Fruit fly (Drosophila melanogaster) whole organism, prepupa: ENCODE measurements around the gene mRpL27.
A peak's percentile ranks its signal among the peaks of the same experiment; 100 is the strongest.

Experiments
- Blimp-1 ChIP-seq: fragments of 200-800 bp; sonication (Bioruptor generic); optimal IDR thresholded peaks from 3 replicates; lab custom pipeline; 2017; ENCODE audit warnings: missing biosample characterization, missing genetic modification characterization, mild to moderate bottlenecking, moderate library complexity, missing genetic modification reagents
- CG10669 ChIP-seq: fragments of 200-800 bp; sonication (Bioruptor generic); optimal IDR thresholded peaks from 3 replicates; lab custom pipeline; 2018; ENCODE audit warnings: missing biosample characterization, mild to moderate bottlenecking, missing genetic modification characterization, moderate library complexity
- CG11294 ChIP-seq: fragments of 200-800 bp; sonication (Bioruptor generic); IDR thresholded peaks from 2 replicates; pipeline ENCODE4 v1.3.6; 2022; ENCODE audit warnings: missing biosample characterization, missing genetic modification characterization
- CG11902 ChIP-seq: fragments of 200-800 bp; sonication (Bioruptor generic); optimal IDR thresholded peaks from 3 replicates; lab custom pipeline; 2016; ENCODE audit warnings: missing biosample characterization, missing genetic modification characterization
- CG15336 ChIP-seq: fragments of 200-800 bp; sonication (Bioruptor generic); IDR thresholded peaks from 2 replicates; pipeline ENCODE4 v1.3.6; 2022; ENCODE audit warnings: missing biosample characterization, missing genetic modification characterization
- CG31627 ChIP-seq: fragments of 200-800 bp; sonication (Bioruptor generic); optimal IDR thresholded peaks from 3 replicates; lab custom pipeline; 2016; ENCODE audit warnings: missing biosample characterization, missing genetic modification characterization
- CG32006 ChIP-seq: fragments of 200-800 bp; sonication (Bioruptor generic); optimal IDR thresholded peaks from 3 replicates; lab custom pipeline; 2017; ENCODE audit warnings: missing biosample characterization, mild to moderate bottlenecking, missing genetic modification characterization
- CG3919 ChIP-seq: fragments of 200-800 bp; sonication (Bioruptor generic); optimal IDR thresholded peaks from 3 replicates; lab custom pipeline; 2016; ENCODE audit warnings: missing biosample characterization, missing genetic modification characterization
- CG6163 ChIP-seq: fragments of 200-800 bp; sonication (Bioruptor generic); IDR thresholded peaks from 3 replicates; pipeline ENCODE4 v1.3.6; 2022; ENCODE audit warnings: missing biosample characterization, missing genetic modification characterization
- CG6792 ChIP-seq: fragments of 200-800 bp; sonication (Bioruptor generic); optimal IDR thresholded peaks from 3 replicates; lab custom pipeline; 2016; ENCODE audit warnings: missing biosample characterization, missing genetic modification characterization
- CG6808 ChIP-seq: fragments of 200-800 bp; sonication (Bioruptor generic); optimal IDR thresholded peaks from 3 replicates; lab custom pipeline; 2017; ENCODE audit warnings: missing biosample characterization, missing genetic modification characterization, mild to moderate bottlenecking, moderate library complexity, missing genetic modification reagents
- CG8119 ChIP-seq: fragments of 200-800 bp; sonication (Bioruptor generic); IDR thresholded peaks from 3 replicates; pipeline ENCODE4 v1.3.6; 2022; ENCODE audit warnings: missing biosample characterization, missing genetic modification characterization
- CG8319 ChIP-seq: fragments of 200-800 bp; sonication (Bioruptor generic); optimal IDR thresholded peaks from 3 replicates; lab custom pipeline; 2016; ENCODE audit warnings: missing biosample characterization, missing genetic modification characterization
- Eip75B ChIP-seq: fragments of 200-800 bp; sonication (Bioruptor generic); optimal IDR thresholded peaks from 3 replicates; lab custom pipeline; 2016; ENCODE audit warnings: missing biosample characterization, missing genetic modification characterization
- Eip78C ChIP-seq: fragments of 200-800 bp; sonication (Bioruptor generic); peaks from one replicate; lab custom pipeline; 2016; ENCODE audit warnings: missing biosample characterization, missing genetic modification characterization
- Eip93F ChIP-seq: fragments of 200-800 bp; sonication (Bioruptor generic); optimal IDR thresholded peaks from 2 replicates; lab custom pipeline; 2016; ENCODE audit warnings: missing biosample characterization, mild to moderate bottlenecking, missing genetic modification characterization
- Ets21C ChIP-seq: fragments of 200-800 bp; sonication (Bioruptor generic); optimal IDR thresholded peaks from 3 replicates; lab custom pipeline; 2016; ENCODE audit warnings: missing biosample characterization, missing genetic modification characterization
- Gug ChIP-seq: fragments of 200-800 bp; sonication (Bioruptor generic); IDR thresholded peaks from 2 replicates; pipeline ENCODE4 v1.3.6; 2022; ENCODE audit warnings: missing biosample characterization, missing genetic modification characterization
- Hr38 ChIP-seq: sonication (Bioruptor generic); optimal IDR thresholded peaks from 2 replicates; lab custom pipeline; 2016; ENCODE audit warnings: missing biosample characterization, missing genetic modification characterization
- Lpt ChIP-seq: fragments of 200-800 bp; sonication (Bioruptor generic); optimal IDR thresholded peaks from 3 replicates; lab custom pipeline; 2016; ENCODE audit warnings: missing biosample characterization, missing genetic modification characterization
- OdsH ChIP-seq: fragments of 200-800 bp; sonication (Bioruptor generic); optimal IDR thresholded peaks from 3 replicates; lab custom pipeline; 2016; ENCODE audit warnings: missing biosample characterization, missing genetic modification characterization
- Smox ChIP-seq: fragments of 200-800 bp; sonication (Bioruptor generic); optimal IDR thresholded peaks from 3 replicates; lab custom pipeline; 2016; ENCODE audit warnings: missing biosample characterization, missing genetic modification characterization
- Sox102F ChIP-seq: fragments of 200-800 bp; sonication (Bioruptor generic); optimal IDR thresholded peaks from 2 replicates; lab custom pipeline; 2016; ENCODE audit warnings: missing biosample characterization, mild to moderate bottlenecking, missing genetic modification characterization
- Sox14 ChIP-seq: fragments of 200-800 bp; sonication (Bioruptor generic); optimal IDR thresholded peaks from 3 replicates; lab custom pipeline; 2016; ENCODE audit warnings: missing biosample characterization, missing genetic modification characterization
- achi ChIP-seq: fragments of 200-800 bp; sonication (Bioruptor generic); optimal IDR thresholded peaks from 3 replicates; lab custom pipeline; 2016; ENCODE audit warnings: missing biosample characterization, missing genetic modification characterization
- dac ChIP-seq: fragments of 200-800 bp; sonication (Bioruptor generic); optimal IDR thresholded peaks from 2 replicates; lab custom pipeline; 2017; ENCODE audit warnings: missing biosample characterization, mild to moderate bottlenecking, missing genetic modification characterization
- eg ChIP-seq: fragments of 200-800 bp; sonication (Bioruptor generic); IDR thresholded peaks from 3 replicates; pipeline ENCODE4 v1.3.6; 2022; ENCODE audit warnings: missing biosample characterization, missing genetic modification characterization
- esn ChIP-seq: fragments of 200-800 bp; sonication (Bioruptor generic); optimal IDR thresholded peaks from 2 replicates; lab custom pipeline; 2016; ENCODE audit warnings: missing biosample characterization, mild to moderate bottlenecking, missing genetic modification characterization, moderate library complexity
- fd59A ChIP-seq: fragments of 200-800 bp; sonication (Bioruptor generic); optimal IDR thresholded peaks from 2 replicates; lab custom pipeline; 2017; ENCODE audit warnings: missing biosample characterization, mild to moderate bottlenecking, missing genetic modification characterization, missing genetic modification reagents
- fd85E ChIP-seq: fragments of 200-800 bp; sonication (Bioruptor generic); optimal IDR thresholded peaks from 3 replicates; lab custom pipeline; 2016; ENCODE audit warnings: missing biosample characterization, missing genetic modification characterization
- net ChIP-seq: fragments of 200-800 bp; sonication (Bioruptor generic); optimal IDR thresholded peaks from 3 replicates; lab custom pipeline; 2016; ENCODE audit warnings: missing biosample characterization, missing genetic modification characterization
- pdm3 ChIP-seq: fragments of 200-800 bp; sonication (Bioruptor generic); optimal IDR thresholded peaks from 3 replicates; lab custom pipeline; 2016; ENCODE audit warnings: missing biosample characterization, missing genetic modification characterization
- salr ChIP-seq, 2 experiments: fragments of 200-800 bp; sonication (Bioruptor generic); optimal IDR thresholded peaks; 3 replicates each; lab custom pipeline; 2016 to 2018; ENCODE audit warnings: missing biosample characterization in 2 of 2, missing genetic modification characterization in 2 of 2, mild to moderate bottlenecking in 1 of 2
- spab ChIP-seq: fragments of 200-800 bp; sonication (Bioruptor generic); optimal IDR thresholded peaks from 2 replicates; lab custom pipeline; 2017; ENCODE audit warnings: missing biosample characterization, mild to moderate bottlenecking, missing genetic modification characterization, missing genetic modification reagents
- svp ChIP-seq: fragments of 200-800 bp; sonication (Bioruptor generic); peaks from one replicate; lab custom pipeline; 2016; ENCODE audit warnings: missing biosample characterization, missing genetic modification characterization
- topi ChIP-seq: fragments of 200-800 bp; sonication (Bioruptor generic); optimal IDR thresholded peaks from 3 replicates; lab custom pipeline; 2016; ENCODE audit warnings: missing biosample characterization, missing genetic modification characterization
- vri ChIP-seq: fragments of 200-800 bp; sonication (Bioruptor generic); optimal IDR thresholded peaks from 3 replicates; lab custom pipeline; 2016; ENCODE audit warnings: missing biosample characterization, mild to moderate bottlenecking, missing genetic modification characterization

mRpL27 gene

DNA sequence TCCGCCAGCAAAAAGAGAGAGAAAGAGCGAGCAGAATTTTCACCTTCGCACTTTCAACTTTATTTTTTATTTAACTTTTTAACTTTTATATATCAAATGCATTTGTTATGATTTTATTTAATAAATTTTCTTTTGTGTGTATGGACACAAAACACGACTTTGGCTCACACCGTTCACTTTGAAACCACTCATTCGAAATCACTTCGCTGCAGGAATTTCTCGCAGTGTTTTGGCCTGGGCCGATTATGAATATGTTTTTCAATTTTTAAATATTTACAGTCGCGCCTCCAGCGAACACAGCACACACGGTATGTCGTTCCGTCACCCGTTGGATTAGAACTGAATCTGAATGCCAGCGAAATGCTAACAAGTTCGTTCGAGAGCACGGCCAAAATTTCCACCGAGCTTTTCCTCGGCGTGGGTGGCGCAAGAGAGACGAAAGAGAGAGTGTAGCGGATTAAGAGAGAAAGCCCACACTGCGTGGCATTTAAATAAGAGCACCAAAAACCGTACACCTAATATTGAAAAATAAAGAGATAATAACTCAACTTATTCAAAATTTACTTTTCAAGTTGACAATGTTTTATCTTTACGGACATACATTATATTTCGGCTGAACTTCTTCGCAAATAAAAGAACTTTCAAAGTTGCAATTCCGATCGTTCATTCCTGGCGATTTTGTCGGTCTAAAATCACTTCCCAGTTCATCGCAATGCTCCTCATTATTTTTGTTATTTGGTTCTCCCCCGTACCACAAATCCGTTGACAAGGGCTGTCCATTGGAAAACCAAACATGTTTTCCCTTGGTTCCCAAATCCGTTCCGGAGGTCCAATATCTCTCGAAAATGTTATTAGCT is 18.3 kb downstream of the mRpL27 start, which contains the start of gene CG15431:
Gene CG15431, minus strand, starts transcription at position 402 of the 857 bp plus-strand sequence.
- TF ChIP-seq svp (GFP tag; lab: Kevin White, UChicago) (no peak), esn (no peak), CG6163 (GFP tag; lab: Robert Waterston, UW) (peak; percentile 56; the same call in 1 of the 3 replicates), Sox102F (GFP tag; lab: Kevin White, UChicago) (no peak), salr (GFP tag; optimal IDR thresholded peaks at IDR 0.05; lab: Kevin White, UChicago) (peak; percentile 56 to 82), eg (GFP tag; lab: Robert Waterston, UW) (0 out of 3 replicates have a peak, but pooled peaks have one; percentile 40), Gug (no peak), Eip93F (GFP tag; lab: Kevin White, UChicago) (no peak), net (GFP tag; lab: Kevin White, UChicago) (no peak), CG8119 (GFP tag; lab: Robert Waterston, UW) (peak; percentile 47; the same call in 1 of the 3 replicates), CG8319 (GFP tag; lab: Kevin White, UChicago) (no peak), pdm3 (GFP tag; lab: Kevin White, UChicago) (no peak), achi (GFP tag; lab: Kevin White, UChicago) (no peak), CG15336 (GFP tag; lab: Robert Waterston, UW) (peak; percentile 40; the same call in 1 of the 2 replicates), CG6792 (no peak), CG31627 (no peak), dac (GFP tag; lab: Kevin White, UChicago) (no peak), CG11294 (GFP tag; lab: Robert Waterston, UW) (no peak), fd59A (GFP tag; lab: Kevin White, UChicago) (no peak), Hr38 (GFP tag; lab: Kevin White, UChicago) (no peak), CG11902 (GFP tag; lab: Kevin White, UChicago) (no peak), CG32006 (no peak), OdsH (GFP tag; lab: Kevin White, UChicago) (no peak), CG10669 (no peak), Blimp-1 (GFP tag; lab: Kevin White, UChicago) (no peak), CG6808 (no peak)

DNA sequence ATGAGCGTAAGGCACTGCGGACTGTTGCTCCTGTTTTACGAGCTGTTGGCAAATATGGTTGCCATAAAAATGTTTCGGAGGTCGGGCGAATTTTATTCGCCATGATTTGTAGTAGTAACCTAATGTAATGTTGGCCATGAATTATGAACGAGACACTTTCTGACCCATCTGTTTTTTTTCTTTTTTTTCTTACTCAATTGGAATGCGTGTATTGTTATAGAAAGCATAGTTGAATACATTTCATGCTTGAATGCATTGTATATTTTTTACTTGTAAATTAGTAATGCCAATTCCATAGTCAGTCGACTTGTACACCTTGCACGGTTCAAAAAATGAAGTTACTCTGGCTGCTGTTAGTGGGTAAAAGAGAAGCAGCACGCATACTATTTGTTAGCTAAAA is 22.0 kb downstream of the mRpL27 start, which contains the start of gene CG43056:
Gene CG43056, plus strand, starts transcription at position 301 of the 400 bp plus-strand sequence.
- no peak for TF ChIP-seq CG10669
- TF ChIP-seq spab: no peak
- TF ChIP-seq Ets21C (GFP tag; lab: Kevin White, UChicago): no peak
- TF ChIP-seq CG11294 (GFP tag; lab: Robert Waterston, UW): no peak
- TF ChIP-seq OdsH (GFP tag; lab: Kevin White, UChicago): no peak
- no peak for TF ChIP-seq CG15336 (GFP tag; lab: Robert Waterston, UW)
- TF ChIP-seq Eip75B (GFP tag; lab: Kevin White, UChicago): no peak
- TF ChIP-seq fd85E (GFP tag; lab: Kevin White, UChicago): no peak
- no peak for TF ChIP-seq CG3919 (GFP tag; lab: Kevin White, UChicago)
- TF ChIP-seq topi (GFP tag; lab: Kevin White, UChicago): no peak
- TF ChIP-seq Gug: no peak
- TF ChIP-seq Lpt (GFP tag; lab: Kevin White, UChicago): no peak
- no peak for TF ChIP-seq Smox (GFP tag; lab: Kevin White, UChicago)
- no peak for TF ChIP-seq CG11902 (GFP tag; lab: Kevin White, UChicago)
- TF ChIP-seq Eip78C (GFP tag; lab: Kevin White, UChicago): no peak
- TF ChIP-seq Hr38 (GFP tag; lab: Kevin White, UChicago): no peak
- TF ChIP-seq vri (GFP tag; lab: Kevin White, UChicago): no peak
- TF ChIP-seq Eip93F (GFP tag; lab: Kevin White, UChicago): no peak
- TF ChIP-seq salr (GFP tag; optimal IDR thresholded peaks at IDR 0.05; lab: Kevin White, UChicago): no peak
- TF ChIP-seq Sox14 (GFP tag; lab: Kevin White, UChicago): no peak
